Comparison of ENCODE assay signal across 1 fruit fly cellular context in genomic region chrX:13641115-13641890, dm6.
TF ChIP-seq lines count a peak whose summit lies in the region.

No protein-coding gene starts in this region.

TF ChIP-seq in whole organism, embryonic, 481 proteins besides CTCF, POLR2A, EP300 and RAD21 (continued from another document and continues in another):
- TF ChIP-seq dimm (GFP tag; IDR thresholded peaks at IDR 0.05; lab: Robert Waterston, UW): peak; percentile 68
- TF ChIP-seq Atf6 (GFP tag; IDR thresholded peaks at IDR 0.05; lab: Robert Waterston, UW): peak; percentile 94
- TF ChIP-seq pan (optimal IDR thresholded peaks at IDR 0.05; lab: Kevin White, UChicago): no peak
- TF ChIP-seq pan (GFP tag; optimal IDR thresholded peaks at IDR 0.05 in 1 of 2, IDR thresholded peaks at IDR 0.05 in 1 of 2): peak in 1 of 2 experiments; percentile 94
- peak; percentile 93 for TF ChIP-seq Ada2b (GFP tag; IDR thresholded peaks at IDR 0.05; lab: Robert Waterston, UW)
- TF ChIP-seq slou (GFP tag; optimal IDR thresholded peaks at IDR 0.05; lab: Kevin White, UChicago): peak; percentile 67
- TF ChIP-seq Oaz (GFP tag; IDR thresholded peaks at IDR 0.05; lab: Robert Waterston, UW): peak; percentile 88
- TF ChIP-seq Chrac-16 (GFP tag; optimal IDR thresholded peaks at IDR 0.05; lab: Kevin White, UChicago): peak; percentile 92
- peak; percentile 92 for TF ChIP-seq bcd (GFP tag; optimal IDR thresholded peaks at IDR 0.05; lab: Kevin White, UChicago)
- no peak for TF ChIP-seq Deaf1 (tag; optimal IDR thresholded peaks at IDR 0.05; lab: Kevin White, UChicago)
- TF ChIP-seq tna (GFP tag; IDR thresholded peaks at IDR 0.05; lab: Robert Waterston, UW; ENCODE audit: partially characterized antibody): no peak
- peak in 1 of 2 experiments; percentile 97 for TF ChIP-seq eve (GFP tag; optimal IDR thresholded peaks at IDR 0.05; lab: Kevin White, UChicago)
- TF ChIP-seq Med (GFP tag; lab: Kevin White, UChicago): peak; percentile 99
- TF ChIP-seq CG13296 (GFP tag; optimal IDR thresholded peaks at IDR 0.05; lab: Kevin White, UChicago): peak; percentile 92
- peak; percentile 91 for TF ChIP-seq CG1602 (GFP tag; optimal IDR thresholded peaks at IDR 0.05; lab: Kevin White, UChicago)
- peak; percentile 91 for TF ChIP-seq CG17328 (GFP tag; IDR thresholded peaks at IDR 0.05; lab: Robert Waterston, UW)
- TF ChIP-seq HLH54F (GFP tag; optimal IDR thresholded peaks at IDR 0.05; lab: Kevin White, UChicago): peak; percentile 95
- peak; percentile 94 for TF ChIP-seq CG11398 (GFP tag; optimal IDR thresholded peaks at IDR 0.05; lab: Kevin White, UChicago)
- TF ChIP-seq CG10543 (GFP tag; optimal IDR thresholded peaks at IDR 0.05; lab: Kevin White, UChicago): peak; percentile 64
- TF ChIP-seq hbn (GFP tag; IDR thresholded peaks at IDR 0.05; lab: Robert Waterston, UW; ENCODE audit: partially characterized antibody): no peak
- TF ChIP-seq hb (GFP tag; IDR thresholded peaks at IDR 0.05; lab: Robert Waterston, UW; ENCODE audit: partially characterized antibody): no peak
- TF ChIP-seq CrebB (tag; optimal IDR thresholded peaks at IDR 0.05; lab: Kevin White, UChicago): peak; percentile 80
- TF ChIP-seq CG4282 (GFP tag; optimal IDR thresholded peaks at IDR 0.05; lab: Kevin White, UChicago): peak; percentile 94
- peak; percentile 64 for TF ChIP-seq CG10431 (GFP tag; optimal IDR thresholded peaks at IDR 0.05; lab: Kevin White, UChicago)
- no peak for TF ChIP-seq CG7963 (GFP tag; IDR thresholded peaks at IDR 0.05; lab: Robert Waterston, UW; ENCODE audit: partially characterized antibody)
- TF ChIP-seq HLH4C (GFP tag; IDR thresholded peaks at IDR 0.05; lab: Robert Waterston, UW; ENCODE audit: partially characterized antibody): no peak
- peak; percentile 93 for TF ChIP-seq CG34422 (GFP tag; IDR thresholded peaks at IDR 0.05; lab: Robert Waterston, UW)
- TF ChIP-seq row (GFP tag; IDR thresholded peaks at IDR 0.05; lab: Robert Waterston, UW): peak; percentile 95
- TF ChIP-seq jing (GFP tag; optimal IDR thresholded peaks at IDR 0.05; lab: Kevin White, UChicago): peak; percentile 84
- peak; percentile 95 for TF ChIP-seq gem (tag; optimal IDR thresholded peaks at IDR 0.05; lab: Kevin White, UChicago)
- peak; percentile 82 for TF ChIP-seq Vsx1 (GFP tag; optimal IDR thresholded peaks at IDR 0.05; lab: Kevin White, UChicago)
- peak; percentile 91 for TF ChIP-seq CG9727 (GFP tag; optimal IDR thresholded peaks at IDR 0.05; lab: Kevin White, UChicago)
- no peak for TF ChIP-seq Scr (GFP tag; IDR thresholded peaks at IDR 0.05; lab: Robert Waterston, UW; ENCODE audit: partially characterized antibody)
- TF ChIP-seq CG12391 (tag; optimal IDR thresholded peaks at IDR 0.05; lab: Kevin White, UChicago): peak; percentile 92
- TF ChIP-seq Dad (GFP tag; optimal IDR thresholded peaks at IDR 0.05; lab: Kevin White, UChicago): peak; percentile 91
- TF ChIP-seq phol (tag; optimal IDR thresholded peaks at IDR 0.05; lab: Kevin White, UChicago): peak; percentile 91
- TF ChIP-seq CG13287 (GFP tag; IDR thresholded peaks at IDR 0.05; lab: Robert Waterston, UW; ENCODE audit: partially characterized antibody): no peak
- TF ChIP-seq ato (GFP tag; IDR thresholded peaks at IDR 0.05; lab: Robert Waterston, UW; ENCODE audit: partially characterized antibody): no peak
- peak; percentile 67; the same call in 1 of the 2 replicates for TF ChIP-seq Adf1 (GFP tag; IDR thresholded peaks at IDR 0.05; lab: Robert Waterston, UW)
- TF ChIP-seq mirr (GFP tag; optimal IDR thresholded peaks at IDR 0.05; lab: Kevin White, UChicago): peak; percentile 60
- TF ChIP-seq pb (GFP tag; optimal IDR thresholded peaks at IDR 0.05; lab: Kevin White, UChicago): peak; percentile 95
- TF ChIP-seq Oli (tag; optimal IDR thresholded peaks at IDR 0.05; lab: Kevin White, UChicago): peak; percentile 94
- TF ChIP-seq Xrp1 (GFP tag; IDR thresholded peaks at IDR 0.05; lab: Robert Waterston, UW): peak; percentile 90
- peak; percentile 93 to 96 for TF ChIP-seq Pdp1 (GFP tag; optimal IDR thresholded peaks at IDR 0.05; lab: Kevin White, UChicago)
- TF ChIP-seq lmd (GFP tag; IDR thresholded peaks at IDR 0.05; lab: Robert Waterston, UW): peak; percentile 96
- TF ChIP-seq CG12744 (GFP tag; optimal IDR thresholded peaks at IDR 0.05; lab: Kevin White, UChicago): peak; percentile 93
- TF ChIP-seq Mrtf (GFP tag; IDR thresholded peaks at IDR 0.05; lab: Robert Waterston, UW): peak; percentile 94
- peak; percentile 87 for TF ChIP-seq cas (GFP tag; IDR thresholded peaks at IDR 0.05; lab: Robert Waterston, UW)
- TF ChIP-seq CG30020 (tag; optimal IDR thresholded peaks at IDR 0.05; lab: Kevin White, UChicago): peak; percentile 56
- peak; percentile 75 for TF ChIP-seq Usf (GFP tag; optimal IDR thresholded peaks at IDR 0.05; lab: Kevin White, UChicago)
- peak; percentile 88 for TF ChIP-seq CG31224 (GFP tag; IDR thresholded peaks at IDR 0.05; lab: Robert Waterston, UW)
- TF ChIP-seq sob (GFP tag; IDR thresholded peaks at IDR 0.05; lab: Robert Waterston, UW): peak; percentile 94
- TF ChIP-seq zen (tag; optimal IDR thresholded peaks at IDR 0.05; lab: Kevin White, UChicago): peak; percentile 84
- TF ChIP-seq CG9609 (GFP tag; optimal IDR thresholded peaks at IDR 0.05; lab: Kevin White, UChicago): peak; percentile 96
- TF ChIP-seq nmo (GFP tag; optimal IDR thresholded peaks at IDR 0.05; lab: Kevin White, UChicago): peak; percentile 92
- no peak for TF ChIP-seq CG2129 (GFP tag; IDR thresholded peaks at IDR 0.05; lab: Robert Waterston, UW; ENCODE audit: partially characterized antibody)
- TF ChIP-seq CG4820 (GFP tag; optimal IDR thresholded peaks at IDR 0.05; lab: Kevin White, UChicago): peak; percentile 93
- TF ChIP-seq emc (GFP tag; optimal IDR thresholded peaks at IDR 0.05; lab: Kevin White, UChicago): peak; percentile 94
- TF ChIP-seq Doc2 (GFP tag; IDR thresholded peaks at IDR 0.05; lab: Robert Waterston, UW): peak; percentile 69; the same call in 1 of the 2 replicates
- peak; percentile 84 for TF ChIP-seq odd (GFP tag; optimal IDR thresholded peaks at IDR 0.05; lab: Kevin White, UChicago)
- peak; percentile 94 for TF ChIP-seq az2 (GFP tag; optimal IDR thresholded peaks at IDR 0.05; lab: Kevin White, UChicago)
- TF ChIP-seq MTF-1 (GFP tag; optimal IDR thresholded peaks at IDR 0.05; lab: Kevin White, UChicago; ENCODE audit: borderline replicate concordance): peak; percentile 77
- TF ChIP-seq CG14965 (GFP tag; optimal IDR thresholded peaks at IDR 0.05; lab: Kevin White, UChicago; ENCODE audit: borderline replicate concordance): peak; percentile 70
- TF ChIP-seq tap (tag; optimal IDR thresholded peaks at IDR 0.05; lab: Kevin White, UChicago): peak; percentile 88
- TF ChIP-seq CG11085 (GFP tag; IDR thresholded peaks at IDR 0.05; lab: Robert Waterston, UW): peak; percentile 89
- peak; percentile 52 for TF ChIP-seq Jarid2 (GFP tag; optimal IDR thresholded peaks at IDR 0.05; lab: Kevin White, UChicago)
- peak; percentile 79 for TF ChIP-seq Nf-YA (GFP tag; IDR thresholded peaks at IDR 0.05; lab: Robert Waterston, UW)
- peak; percentile 94 for TF ChIP-seq Atf-2 (GFP tag; optimal IDR thresholded peaks at IDR 0.05; lab: Kevin White, UChicago)
- TF ChIP-seq aop (GFP tag; IDR thresholded peaks at IDR 0.05; lab: Robert Waterston, UW): peak; percentile 64; the same call in 1 of the 2 replicates
- peak; percentile 86 for TF ChIP-seq CG6272 (GFP tag; IDR thresholded peaks at IDR 0.05; lab: Robert Waterston, UW)
- peak; percentile 77; the same call in 1 of the 2 replicates for TF ChIP-seq Lim3 (GFP tag; IDR thresholded peaks at IDR 0.05; lab: Robert Waterston, UW)
- peak; percentile 94 for TF ChIP-seq CG1647 (GFP tag; optimal IDR thresholded peaks at IDR 0.05; lab: Kevin White, UChicago)
- TF ChIP-seq sqz (GFP tag; optimal IDR thresholded peaks at IDR 0.05; lab: Kevin White, UChicago): peak; percentile 89
- TF ChIP-seq CG1233 (GFP tag; optimal IDR thresholded peaks at IDR 0.05; lab: Kevin White, UChicago): peak; percentile 94
- no peak for TF ChIP-seq bbx (GFP tag; IDR thresholded peaks at IDR 0.05; lab: Robert Waterston, UW; ENCODE audit: partially characterized antibody)
- no peak for TF ChIP-seq CG14860 (GFP tag; IDR thresholded peaks at IDR 0.05; lab: Robert Waterston, UW; ENCODE audit: partially characterized antibody)
- TF ChIP-seq Opbp (GFP tag; IDR thresholded peaks at IDR 0.05; lab: Robert Waterston, UW; ENCODE audit: partially characterized antibody): no peak
- TF ChIP-seq caup (GFP tag; optimal IDR thresholded peaks at IDR 0.05; lab: Kevin White, UChicago; ENCODE audit: severe bottlenecking): peak; percentile 92
- TF ChIP-seq lov (optimal IDR thresholded peaks at IDR 0.05; lab: Kevin White, UChicago): no peak
- TF ChIP-seq lov (GFP tag; IDR thresholded peaks at IDR 0.05; lab: Robert Waterston, UW): peak; percentile 88
- TF ChIP-seq Ssrp (tag; optimal IDR thresholded peaks at IDR 0.05; lab: Kevin White, UChicago): peak; percentile 89
- TF ChIP-seq h (optimal IDR thresholded peaks at IDR 0.05; lab: Kevin White, UChicago): no peak
- peak; percentile 81 for TF ChIP-seq sd (tag; optimal IDR thresholded peaks at IDR 0.05; lab: Kevin White, UChicago)
- TF ChIP-seq Six4 (GFP tag; optimal IDR thresholded peaks at IDR 0.05; lab: Kevin White, UChicago): peak; percentile 88
- peak; percentile 90 for TF ChIP-seq CG2712 (tag; optimal IDR thresholded peaks at IDR 0.05; lab: Kevin White, UChicago)
- TF ChIP-seq CG18764 (GFP tag; optimal IDR thresholded peaks at IDR 0.05; lab: Kevin White, UChicago): peak; percentile 87
- peak; percentile 81 for TF ChIP-seq dmrt11E (tag; optimal IDR thresholded peaks at IDR 0.05; lab: Kevin White, UChicago)
- TF ChIP-seq sens-2 (GFP tag; IDR thresholded peaks at IDR 0.05; lab: Robert Waterston, UW): peak; percentile 88
- TF ChIP-seq twi (tag; optimal IDR thresholded peaks at IDR 0.05; lab: Kevin White, UChicago): peak; percentile 73
- peak; percentile 95 for TF ChIP-seq tio (GFP tag; optimal IDR thresholded peaks at IDR 0.05; lab: Kevin White, UChicago)
- TF ChIP-seq CG15269 (tag; optimal IDR thresholded peaks at IDR 0.05; lab: Kevin White, UChicago): peak; percentile 94
- peak; percentile 92 for TF ChIP-seq tgo (GFP tag; IDR thresholded peaks at IDR 0.05; lab: Robert Waterston, UW)
- peak; percentile 94 for TF ChIP-seq p53 (GFP tag; optimal IDR thresholded peaks at IDR 0.05; lab: Kevin White, UChicago)
- TF ChIP-seq CG13123 (GFP tag; optimal IDR thresholded peaks at IDR 0.05; lab: Kevin White, UChicago): peak; percentile 87
- TF ChIP-seq CkIIα-i1 (GFP tag; IDR thresholded peaks at IDR 0.05; lab: Robert Waterston, UW): 0 out of 2 replicates have a peak, but pooled peaks have one; percentile 49
- TF ChIP-seq ttk (GFP tag; IDR thresholded peaks at IDR 0.05; lab: Robert Waterston, UW): peak; percentile 91
- TF ChIP-seq CG10959 (GFP tag; IDR thresholded peaks at IDR 0.05; lab: Robert Waterston, UW): peak; percentile 71
- TF ChIP-seq CG12769 (tag; optimal IDR thresholded peaks at IDR 0.05; lab: Kevin White, UChicago): peak; percentile 93
- peak; percentile 97 for TF ChIP-seq lilli (GFP tag; optimal IDR thresholded peaks at IDR 0.05; lab: Kevin White, UChicago)
- TF ChIP-seq Elba2 (GFP tag; optimal IDR thresholded peaks at IDR 0.05; lab: Kevin White, UChicago): peak; percentile 33
- TF ChIP-seq CG12104 (GFP tag; optimal IDR thresholded peaks at IDR 0.05; lab: Kevin White, UChicago): peak; percentile 89
- peak; percentile 90 for TF ChIP-seq fd3F (GFP tag; optimal IDR thresholded peaks at IDR 0.05; lab: Kevin White, UChicago)
- peak; percentile 95 for TF ChIP-seq CG30403 (GFP tag; optimal IDR thresholded peaks at IDR 0.05; lab: Kevin White, UChicago)
- TF ChIP-seq MESR4 (GFP tag; optimal IDR thresholded peaks at IDR 0.05; lab: Kevin White, UChicago): peak; percentile 33
- peak; percentile 91 for TF ChIP-seq CG12155 (GFP tag; optimal IDR thresholded peaks at IDR 0.05; lab: Kevin White, UChicago)
- peak; percentile 89 for TF ChIP-seq CG10979 (tag; optimal IDR thresholded peaks at IDR 0.05; lab: Kevin White, UChicago)
- peak; percentile 95 for TF ChIP-seq CG16863 (GFP tag; optimal IDR thresholded peaks at IDR 0.05; lab: Kevin White, UChicago)
- TF ChIP-seq fd102C (GFP tag; optimal IDR thresholded peaks at IDR 0.05; lab: Kevin White, UChicago): peak; percentile 58
- TF ChIP-seq Nf-YB (GFP tag; optimal IDR thresholded peaks at IDR 0.05; lab: Kevin White, UChicago): peak; percentile 48
- TF ChIP-seq CG3726 (GFP tag; IDR thresholded peaks at IDR 0.05; lab: Robert Waterston, UW): peak; percentile 84
- peak; percentile 81 for TF ChIP-seq CG2202 (tag; optimal IDR thresholded peaks at IDR 0.05; lab: Kevin White, UChicago)
- peak; percentile 85 for TF ChIP-seq CG14667 (GFP tag; IDR thresholded peaks at IDR 0.05; lab: Robert Waterston, UW)
- peak; percentile 54 for TF ChIP-seq sug (tag; optimal IDR thresholded peaks at IDR 0.05; lab: Kevin White, UChicago)
- TF ChIP-seq CG13624 (GFP tag; optimal IDR thresholded peaks at IDR 0.05; lab: Kevin White, UChicago): peak; percentile 97
- no peak; the same call in 3 of the 4 replicates for TF ChIP-seq chinmo (GFP tag; IDR thresholded peaks at IDR 0.05; lab: Robert Waterston, UW; ENCODE audit: partially characterized antibody)
- TF ChIP-seq tx (GFP tag; optimal IDR thresholded peaks at IDR 0.05; lab: Kevin White, UChicago): peak; percentile 94
- TF ChIP-seq CG32767 (GFP tag; IDR thresholded peaks at IDR 0.05; lab: Robert Waterston, UW): peak; percentile 90; the same call in 1 of the 2 replicates
- no peak for TF ChIP-seq sc (optimal IDR thresholded peaks at IDR 0.05; lab: Kevin White, UChicago)
- peak; percentile 76 for TF ChIP-seq sc (GFP tag; optimal IDR thresholded peaks at IDR 0.05; lab: Kevin White, UChicago)
- TF ChIP-seq zfh2 (GFP tag; optimal IDR thresholded peaks at IDR 0.05; lab: Kevin White, UChicago): peak; percentile 96
- peak; percentile 54 for TF ChIP-seq Sry-β (GFP tag; optimal IDR thresholded peaks at IDR 0.05; lab: Kevin White, UChicago)
- TF ChIP-seq ERR (GFP tag; optimal IDR thresholded peaks at IDR 0.05; lab: Kevin White, UChicago): peak; percentile 94
- TF ChIP-seq CG32532 (GFP tag; IDR thresholded peaks at IDR 0.05; lab: Robert Waterston, UW): peak; percentile 95
- peak; percentile 83 for TF ChIP-seq wor (GFP tag; IDR thresholded peaks at IDR 0.05; lab: Robert Waterston, UW)
- peak; percentile 91 for TF ChIP-seq tin (GFP tag; optimal IDR thresholded peaks at IDR 0.05; lab: Kevin White, UChicago)
- peak; percentile 95 for TF ChIP-seq dysf (GFP tag; IDR thresholded peaks at IDR 0.05; lab: Robert Waterston, UW)
- peak; percentile 92 for TF ChIP-seq wdn (GFP tag; IDR thresholded peaks at IDR 0.05; lab: Robert Waterston, UW)
- TF ChIP-seq CHES-1-like (GFP tag; optimal IDR thresholded peaks at IDR 0.05; lab: Kevin White, UChicago): peak; percentile 96
